Worm (Caenorhabditis elegans) whole organism, L4 larva: ENCODE results near the gene aakg-5.

ENCODE experiments used
- F10B5.3 ChIP-seq: sonication (generic microtip); optimal IDR thresholded peaks from 2 replicates; lab custom pipeline; 2016; ENCODE audit warnings: mild to moderate bottlenecking, missing genetic modification characterization, missing compliant biosample characterization
- F26F4.8 ChIP-seq: fragments of 200-800 bp; sonication (Bioruptor generic); conservative IDR thresholded peaks from 2 replicates; pipeline ENCODE4 v1.3.6; 2022; ENCODE audit warnings: missing genetic modification characterization, missing compliant biosample characterization
- T26A8.4 ChIP-seq: fragments of 200-800 bp; sonication (Bioruptor generic); IDR thresholded peaks from 2 replicates; pipeline ENCODE4 v1.3.6; 2022; ENCODE audit warnings: missing genetic modification characterization, missing compliant biosample characterization
- Y48G9A.11 ChIP-seq: fragments of 200-800 bp; sonication (Bioruptor generic); IDR thresholded peaks from 2 replicates; pipeline ENCODE4 v1.3.6; 2022; ENCODE audit warnings: missing genetic modification reagents, missing genetic modification characterization, missing compliant biosample characterization
- Y75B8A.6 ChIP-seq: fragments of 200-800 bp; sonication (Bioruptor generic); IDR thresholded peaks from 2 replicates; pipeline ENCODE4 v1.3.6; 2022; ENCODE audit warnings: missing genetic modification reagents, missing genetic modification characterization, missing compliant biosample characterization
- ZK337.2 ChIP-seq: fragments of 200-800 bp; sonication (Bioruptor generic); IDR thresholded peaks from 2 replicates; pipeline ENCODE4 v1.3.6; 2022; ENCODE audit warnings: missing genetic modification reagents, missing genetic modification characterization, missing compliant biosample characterization
- aly-2 ChIP-seq: sonication (generic microtip); optimal IDR thresholded peaks from 2 replicates; lab custom pipeline; 2018; ENCODE audit warnings: missing biosample characterization, missing genetic modification characterization
- attf-4 ChIP-seq: sonication (generic microtip); optimal IDR thresholded peaks from 3 replicates; lab custom pipeline; 2017; ENCODE audit warnings: missing biosample characterization, missing genetic modification characterization
- ceh-62 ChIP-seq: sonication (generic microtip); optimal IDR thresholded peaks from 2 replicates; lab custom pipeline; 2017; ENCODE audit warnings: missing biosample characterization, missing genetic modification characterization
- cey-2 ChIP-seq: sonication (generic microtip); optimal IDR thresholded peaks from 3 replicates; lab custom pipeline; 2017; ENCODE audit warnings: missing genetic modification characterization, mild to moderate bottlenecking, missing compliant biosample characterization, antibody characterized with exemption, borderline replicate concordance; ENCODE audit not compliant: insufficient read depth
- daf-12 ChIP-seq: fragments of 150-350 bp; optimal IDR thresholded peaks from 2 replicates; lab custom pipeline; 2014; ENCODE audit warnings: missing biosample characterization, missing genetic modification reagents, missing genetic modification characterization
- daf-8 ChIP-seq: fragments of 200-800 bp; sonication (Bioruptor generic); IDR thresholded peaks from 2 replicates; pipeline ENCODE4 v1.3.6; 2022; ENCODE audit warnings: missing genetic modification characterization, missing compliant biosample characterization
- dmd-9 ChIP-seq: fragments of 200-800 bp; sonication (Bioruptor generic); IDR thresholded peaks from 2 replicates; pipeline ENCODE4 v1.3.6; 2022; ENCODE audit warnings: missing genetic modification reagents, missing genetic modification characterization, missing compliant biosample characterization
- egl-27 ChIP-seq: sonication (generic microtip); optimal IDR thresholded peaks from 3 replicates; lab custom pipeline; 2017; ENCODE audit warnings: missing biosample characterization, missing genetic modification reagents, missing genetic modification characterization
- fkh-10 ChIP-seq: fragments of 150-350 bp; optimal IDR thresholded peaks from 2 replicates; lab custom pipeline; 2014; ENCODE audit warnings: missing biosample characterization, missing genetic modification reagents, missing genetic modification characterization
- fos-1 ChIP-seq: fragments of 150-350 bp; optimal IDR thresholded peaks from 2 replicates; lab custom pipeline; 2014; ENCODE audit warnings: missing biosample characterization, missing genetic modification characterization
- hlh-30 ChIP-seq: sonication (generic microtip); optimal IDR thresholded peaks from 2 replicates; lab custom pipeline; 2017; ENCODE audit warnings: antibody characterized with exemption, mild to moderate bottlenecking, missing genetic modification characterization, missing compliant biosample characterization; ENCODE audit not compliant: insufficient read depth
- hmg-1.1 ChIP-seq: fragments of 200-800 bp; sonication (Bioruptor generic); IDR thresholded peaks from 2 replicates; pipeline ENCODE4 v1.3.6; 2022; ENCODE audit warnings: missing genetic modification reagents, missing genetic modification characterization, missing compliant biosample characterization
- lin-1 ChIP-seq: fragments of 200-800 bp; sonication (Bioruptor generic); IDR thresholded peaks from 2 replicates; pipeline ENCODE4 v1.3.6; 2022; ENCODE audit warnings: missing genetic modification reagents, missing genetic modification characterization, missing compliant biosample characterization
- lin-15B ChIP-seq: fragments of 150-350 bp; sonication (generic microtip); optimal IDR thresholded peaks from 3 replicates; lab custom pipeline; 2014; ENCODE audit warnings: missing biosample characterization, missing genetic modification characterization
- lin-29 ChIP-seq: fragments of 200-800 bp; sonication (Bioruptor generic); IDR thresholded peaks from 2 replicates; pipeline ENCODE4 v1.3.6; 2022; ENCODE audit warnings: missing genetic modification reagents, missing genetic modification characterization, missing compliant biosample characterization
- lin-38 ChIP-seq: fragments of 200-800 bp; sonication (Bioruptor generic); IDR thresholded peaks from 2 replicates; pipeline ENCODE4 v1.3.6; 2022; ENCODE audit warnings: missing genetic modification reagents, missing genetic modification characterization, missing compliant biosample characterization
- lin-39 ChIP-seq: fragments of 150-350 bp; optimal IDR thresholded peaks from 2 replicates; lab custom pipeline; 2014; ENCODE audit warnings: missing biosample characterization, missing genetic modification reagents, missing genetic modification characterization
- madf-9 ChIP-seq: fragments of 200-800 bp; sonication (Bioruptor generic); conservative IDR thresholded peaks from 2 replicates; pipeline ENCODE4 v1.3.6; 2022; ENCODE audit warnings: missing genetic modification reagents, missing genetic modification characterization, missing compliant biosample characterization
- mdl-1 ChIP-seq, 2 experiments: fragments of 150-350 bp in 1 of 2; sonication (generic microtip) in 1 of 2; optimal IDR thresholded peaks; 2 replicates each; lab custom pipeline; 2014 to 2017; ENCODE audit warnings: missing biosample characterization in 2 of 2, missing genetic modification characterization in 2 of 2
- mdt-29 ChIP-seq: fragments of 200-800 bp; sonication (Bioruptor generic); IDR thresholded peaks from 2 replicates; pipeline ENCODE4 v1.3.6; 2022; ENCODE audit warnings: missing genetic modification reagents, missing genetic modification characterization, missing compliant biosample characterization
- mxl-2 ChIP-seq: fragments of 200-800 bp; sonication (Bioruptor generic); conservative IDR thresholded peaks from 2 replicates; pipeline ENCODE4 v1.3.6; 2022; ENCODE audit warnings: missing genetic modification reagents, missing genetic modification characterization, missing compliant biosample characterization
- mxl-3 ChIP-seq: fragments of 200-800 bp; sonication (Bioruptor generic); optimal IDR thresholded peaks from 2 replicates; lab custom pipeline; 2018; ENCODE audit warnings: mild to moderate bottlenecking, missing genetic modification characterization, missing compliant biosample characterization
- nhr-111 ChIP-seq: fragments of 200-800 bp; sonication (Bioruptor generic); optimal IDR thresholded peaks from 2 replicates; lab custom pipeline; 2018; ENCODE audit warnings: mild to moderate bottlenecking, missing genetic modification characterization, missing compliant biosample characterization
- nhr-42 ChIP-seq: fragments of 200-800 bp; sonication (Bioruptor generic); IDR thresholded peaks from 2 replicates; pipeline ENCODE4 v1.3.6; 2022; ENCODE audit warnings: missing genetic modification characterization, missing compliant biosample characterization
- nhr-48 ChIP-seq: sonication (generic microtip); optimal IDR thresholded peaks from 2 replicates; lab custom pipeline; 2016; ENCODE audit warnings: mild to moderate bottlenecking, missing genetic modification characterization, missing compliant biosample characterization
- nhr-76 ChIP-seq: fragments of 150-350 bp; optimal IDR thresholded peaks from 2 replicates; lab custom pipeline; 2014; ENCODE audit warnings: missing biosample characterization, missing genetic modification characterization
- rbr-2 ChIP-seq: sonication (generic microtip); optimal IDR thresholded peaks from 2 replicates; lab custom pipeline; 2016; ENCODE audit warnings: missing genotype, missing genetic modification characterization, missing compliant biosample characterization
- saeg-2 ChIP-seq: fragments of 200-800 bp; sonication (Bioruptor generic); IDR thresholded peaks from 2 replicates; pipeline ENCODE4 v1.3.6; 2022; ENCODE audit warnings: missing genetic modification reagents, missing genetic modification characterization, missing compliant biosample characterization
- sdz-12 ChIP-seq: fragments of 200-800 bp; sonication (Bioruptor generic); optimal IDR thresholded peaks from 2 replicates; lab custom pipeline; 2018; ENCODE audit warnings: mild to moderate bottlenecking, missing genetic modification characterization, missing compliant biosample characterization
- snpc-1.2 ChIP-seq: fragments of 200-800 bp; sonication (Bioruptor generic); IDR thresholded peaks from 2 replicates; pipeline ENCODE4 v1.3.6; 2022; ENCODE audit warnings: missing genetic modification reagents, missing genetic modification characterization, missing compliant biosample characterization
- spr-3 ChIP-seq: fragments of 200-800 bp; sonication (Bioruptor generic); optimal IDR thresholded peaks from 2 replicates; lab custom pipeline; 2018; ENCODE audit warnings: mild to moderate bottlenecking, missing genetic modification characterization, missing compliant biosample characterization
- tag-97 ChIP-seq: fragments of 200-800 bp; sonication (Bioruptor generic); IDR thresholded peaks from 2 replicates; pipeline ENCODE4 v1.3.6; 2022; ENCODE audit warnings: missing genetic modification characterization, missing compliant biosample characterization
- tra-1 ChIP-seq: fragments of 200-800 bp; sonication (Bioruptor generic); IDR thresholded peaks from 2 replicates; pipeline ENCODE4 v1.3.6; 2022; ENCODE audit warnings: missing genetic modification reagents, missing genetic modification characterization, missing compliant biosample characterization
- unc-130 ChIP-seq: sonication (generic microtip); optimal IDR thresholded peaks from 2 replicates; lab custom pipeline; 2016; ENCODE audit warnings: missing genetic modification reagents, missing genetic modification characterization, missing compliant biosample characterization
- unc-62 ChIP-seq, 3 experiments: fragments of 150-350 bp in 1 of 3; sonication (generic microtip); optimal IDR thresholded peaks in 2 of 3; peaks in 1 of 3; 1 replicate in 1 of 3; 2 replicates in 2 of 3; lab custom pipeline; 2014 to 2017; ENCODE audit warnings: missing biosample characterization in 3 of 3, missing genetic modification characterization in 3 of 3, missing genetic modification reagents in 3 of 3, missing genotype in 1 of 3
- zag-1 ChIP-seq: fragments of 150-350 bp; optimal IDR thresholded peaks from 2 replicates; lab custom pipeline; 2014; ENCODE audit warnings: missing biosample characterization, missing genetic modification characterization
- zfp-2 ChIP-seq: sonication (generic microtip); optimal IDR thresholded peaks from 2 replicates; lab custom pipeline; 2016; ENCODE audit warnings: mild to moderate bottlenecking, missing genetic modification characterization, missing compliant biosample characterization
- zfp-3 ChIP-seq: fragments of 200-800 bp; sonication (Bioruptor generic); conservative IDR thresholded peaks from 2 replicates; pipeline ENCODE4 v1.3.6; 2022; ENCODE audit warnings: missing genetic modification reagents, missing genetic modification characterization, missing compliant biosample characterization
- zip-2 ChIP-seq: fragments of 150-350 bp; optimal IDR thresholded peaks from 2 replicates; lab custom pipeline; 2014; ENCODE audit warnings: missing biosample characterization, missing genetic modification characterization
- ztf-7 ChIP-seq: fragments of 150-350 bp; optimal IDR thresholded peaks from 2 replicates; lab custom pipeline; 2014; ENCODE audit warnings: missing biosample characterization, missing genetic modification characterization

The aakg-5 gene

ce11 chrII:9940430-9940829 is 34.5 kb downstream of the aakg-5 start, which contains the start of gene ufd-3 (continued):
- TF ChIP-seq cey-2 (tag; lab: Kevin White, UChicago): no peak
- TF ChIP-seq nhr-42 (GFP tag; lab: Robert Waterston, UW): no peak
- no peak for TF ChIP-seq snpc-1.2 (GFP tag; lab: Robert Waterston, UW)
- TF ChIP-seq fos-1 (tag; lab: Kevin White, UChicago): no peak
- TF ChIP-seq mxl-2 (GFP tag; lab: Robert Waterston, UW): no peak
- TF ChIP-seq saeg-2: no peak
- TF ChIP-seq tag-97: no peak
- no peak for TF ChIP-seq egl-27 (tag; lab: Kevin White, UChicago)
- TF ChIP-seq lin-1 (GFP tag; lab: Robert Waterston, UW): no peak
- peak; percentile 81 for TF ChIP-seq dmd-9
- 0 out of 2 replicates have a peak, but pooled peaks have one; percentile 57 for TF ChIP-seq T26A8.4 (GFP tag; lab: Robert Waterston, UW)
- TF ChIP-seq nhr-111 (GFP tag; lab: Kevin White, UChicago): no peak
- TF ChIP-seq hmg-1.1 (GFP tag; lab: Robert Waterston, UW): no peak
- 0 out of 2 replicates have a peak, but pooled peaks have one; percentile 52 for TF ChIP-seq zfp-3 (GFP tag; lab: Robert Waterston, UW)
- peak; percentile 59 for TF ChIP-seq hlh-30
- no peak for TF ChIP-seq zip-2 (tag; lab: Kevin White, UChicago)
- TF ChIP-seq zag-1 (tag; lab: Kevin White, UChicago): no peak
- TF ChIP-seq zfp-2 (tag; lab: Kevin White, UChicago): no peak
- no peak for TF ChIP-seq ceh-62
- TF ChIP-seq daf-12 (tag; lab: Kevin White, UChicago): no peak
- no peak for TF ChIP-seq lin-39 (tag; lab: Kevin White, UChicago)
- TF ChIP-seq nhr-76 (tag; lab: Kevin White, UChicago): no peak
- TF ChIP-seq F10B5.3 (tag; lab: Kevin White, UChicago): no peak
- peak; percentile 5 for TF ChIP-seq lin-15B (tag; lab: Kevin White, UChicago)

ce11 chrII:9938877-9939276 is 36.0 kb downstream of the aakg-5 start, which contains the start of the genes C05C10.7 and C05C10.5:
Gene C05C10.7 (minus strand): TSS chrII:9938971.
Gene C05C10.5 (plus strand): TSS chrII:9939040.
- TF ChIP-seq mdt-29 (GFP tag; lab: Robert Waterston, UW): no peak
- TF ChIP-seq lin-38 (GFP tag; lab: Robert Waterston, UW): peak; percentile 57
- TF ChIP-seq ZK337.2: no peak
- no peak for TF ChIP-seq nhr-76 (tag; lab: Kevin White, UChicago)
- no peak for TF ChIP-seq lin-39 (tag; lab: Kevin White, UChicago)
- TF ChIP-seq unc-130: peak; percentile 66
- TF ChIP-seq tra-1 (GFP tag; lab: Robert Waterston, UW): no peak
- no peak for TF ChIP-seq Y75B8A.6 (GFP tag; lab: Robert Waterston, UW)
- TF ChIP-seq madf-9 (GFP tag; lab: Robert Waterston, UW): no peak
- no peak for TF ChIP-seq snpc-1.2 (GFP tag; lab: Robert Waterston, UW)
- TF ChIP-seq Y48G9A.11 (GFP tag; lab: Robert Waterston, UW): peak; percentile 76

- TF ChIP-seq unc-62 (GFP tag; optimal IDR thresholded peaks at IDR 0.05 in 1 of 2; lab: Kevin White, UChicago): peak in 1 of 2 experiments; percentile 64
- TF ChIP-seq unc-62 (tag; optimal IDR thresholded peaks at IDR 0.05; lab: Kevin White, UChicago): no peak
- TF ChIP-seq F26F4.8 (GFP tag; lab: Robert Waterston, UW): no peak
- no peak for TF ChIP-seq dmd-9
- TF ChIP-seq spr-3 (GFP tag; lab: Kevin White, UChicago): no peak
- no peak for TF ChIP-seq attf-4 (tag; lab: Kevin White, UChicago)
- peak; percentile 100 for TF ChIP-seq mxl-3 (GFP tag; lab: Kevin White, UChicago)
- TF ChIP-seq ceh-62: no peak
- no peak for TF ChIP-seq fkh-10
- TF ChIP-seq sdz-12 (GFP tag; lab: Kevin White, UChicago): no peak
- no peak for TF ChIP-seq zfp-3 (GFP tag; lab: Robert Waterston, UW)
- TF ChIP-seq zag-1 (tag; lab: Kevin White, UChicago): no peak
- peak; percentile 53; the same call in 1 of the 2 replicates for TF ChIP-seq hmg-1.1 (GFP tag; lab: Robert Waterston, UW)
- no peak for TF ChIP-seq aly-2 (tag; lab: Kevin White, UChicago)
- peak; percentile 91 for TF ChIP-seq nhr-48 (tag; lab: Kevin White, UChicago)
- TF ChIP-seq egl-27 (tag; lab: Kevin White, UChicago): no peak
- TF ChIP-seq lin-29 (GFP tag; lab: Robert Waterston, UW): 0 out of 2 replicates have a peak, but pooled peaks have one; percentile 14
- TF ChIP-seq mdl-1 (tag; optimal IDR thresholded peaks at IDR 0.05; lab: Kevin White, UChicago): peak; percentile 41 to 91
- peak; percentile 30; the same call in 1 of the 2 replicates for TF ChIP-seq T26A8.4 (GFP tag; lab: Robert Waterston, UW)
- peak; percentile 84 for TF ChIP-seq tra-1 (GFP tag; lab: Robert Waterston, UW)
- TF ChIP-seq ztf-7 (tag; lab: Kevin White, UChicago): peak; percentile 27
- TF ChIP-seq rbr-2 (tag; lab: Kevin White, UChicago): no peak
- TF ChIP-seq daf-12 (tag; lab: Kevin White, UChicago): no peak
- TF ChIP-seq daf-8: no peak
Observed at ce11 chrII:9937611-9938010, 37.3 kb downstream of the aakg-5 start.
